Fruit fly (Drosophila melanogaster) whole organism, pupa: ENCODE measurements around the gene CG17139.

ENCODE experiments used
- CG14655 ChIP-seq: fragments of 200-800 bp; sonication (Bioruptor generic); optimal IDR thresholded peaks from 3 replicates; lab custom pipeline; 2017; ENCODE audit warnings: mild to moderate bottlenecking, missing biosample characterization, missing genetic modification reagents, missing genetic modification characterization
- CG17806 ChIP-seq: fragments of 200-800 bp; sonication (Bioruptor generic); optimal IDR thresholded peaks from 2 replicates; lab custom pipeline; 2018; ENCODE audit warnings: missing biosample characterization, mild to moderate bottlenecking, missing genetic modification characterization, moderate library complexity
- CG34367 ChIP-seq: fragments of 200-800 bp; sonication (Bioruptor generic); optimal IDR thresholded peaks from 2 replicates; lab custom pipeline; 2018; ENCODE audit warnings: missing biosample characterization, mild to moderate bottlenecking, missing genetic modification characterization
- CG9948 ChIP-seq: fragments of 200-800 bp; sonication (Bioruptor generic); optimal IDR thresholded peaks from 2 replicates; lab custom pipeline; 2018; ENCODE audit warnings: missing biosample characterization, mild to moderate bottlenecking, missing genetic modification characterization, moderate library complexity
- D1 ChIP-seq: fragments of 200-800 bp; sonication (Bioruptor generic); optimal IDR thresholded peaks from 2 replicates; lab custom pipeline; 2018; ENCODE audit warnings: missing biosample characterization, mild to moderate bottlenecking, missing genetic modification characterization, moderate library complexity
- EcR ChIP-seq: fragments of 200-800 bp; sonication (Bioruptor generic); optimal IDR thresholded peaks from 3 replicates; lab custom pipeline; 2019; ENCODE audit warnings: missing biosample characterization, missing genetic modification characterization, mild to moderate bottlenecking, moderate library complexity, missing genetic modification reagents
- Ets98B ChIP-seq: fragments of 200-800 bp; sonication (Bioruptor generic); IDR thresholded peaks from 2 replicates; pipeline ENCODE4 v1.3.6; 2022; ENCODE audit warnings: missing biosample characterization, missing genetic modification characterization
- Pif1A ChIP-seq: fragments of 200-800 bp; sonication (Bioruptor generic); optimal IDR thresholded peaks from 3 replicates; lab custom pipeline; 2016; ENCODE audit warnings: missing biosample characterization, missing genetic modification characterization
- Snoo ChIP-seq: fragments of 200-800 bp; sonication (Bioruptor generic); optimal IDR thresholded peaks from 3 replicates; lab custom pipeline; 2017; ENCODE audit warnings: missing biosample characterization, mild to moderate bottlenecking, missing genetic modification characterization, inconsistent platforms
- fd96Ca ChIP-seq: fragments of 200-800 bp; sonication (Bioruptor generic); IDR thresholded peaks from 3 replicates; pipeline ENCODE4 v1.3.6; 2022; ENCODE audit warnings: missing biosample characterization, missing genetic modification characterization
- gl ChIP-seq: fragments of 200-800 bp; sonication (Bioruptor generic); optimal IDR thresholded peaks from 2 replicates; lab custom pipeline; 2018; ENCODE audit warnings: missing biosample characterization, mild to moderate bottlenecking, missing genetic modification characterization
- rn ChIP-seq: fragments of 200-800 bp; sonication (Bioruptor generic); IDR thresholded peaks from 2 replicates; pipeline ENCODE4 v1.3.6; 2022; ENCODE audit warnings: missing biosample characterization, missing genetic modification characterization

DNA sequence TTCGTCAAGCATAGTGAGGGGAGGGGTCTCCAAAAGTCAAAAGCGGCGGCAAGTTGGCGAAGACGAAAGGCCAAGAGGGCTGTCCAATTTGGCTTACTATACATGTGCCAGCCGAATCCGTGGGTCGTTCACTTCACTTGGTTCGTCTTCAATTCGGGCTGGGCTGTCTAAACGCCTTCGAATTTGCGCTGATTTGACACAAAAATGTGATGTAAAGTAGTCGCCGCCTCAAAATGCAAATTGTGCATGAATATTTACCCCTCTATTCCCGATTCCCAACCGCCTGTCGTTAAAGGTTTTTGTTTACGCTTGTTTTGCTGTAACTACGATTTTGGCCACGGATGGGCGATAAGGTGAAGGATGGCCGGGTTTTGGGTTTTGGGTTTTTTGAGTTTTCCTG, 49.7 kb downstream of the CG17139 start:
- TF ChIP-seq CG14655 (GFP tag; lab: Kevin White, UChicago) (no peak), Pif1A (GFP tag; lab: Kevin White, UChicago) (no peak), Snoo (tag; lab: Kevin White, UChicago) (no peak), EcR (GFP tag; lab: Kevin White, UChicago) (no peak), CG17806 (no peak), CG9948 (tag; lab: Kevin White, UChicago) (no peak), gl (tag; lab: Kevin White, UChicago) (no peak), fd96Ca (GFP tag; lab: Robert Waterston, UW) (no peak), D1 (tag; lab: Kevin White, UChicago) (no peak), Ets98B (GFP tag; lab: Robert Waterston, UW) (no peak), CG34367 (tag; lab: Kevin White, UChicago) (no peak), rn (GFP tag; lab: Robert Waterston, UW) (no peak)
